Worm (Caenorhabditis elegans) whole organism, L1 larva: ENCODE data around the gene dhs-11.

Experiments
- aly-2 ChIP-seq: fragments of 150-350 bp; optimal IDR thresholded peaks from 2 replicates; lab custom pipeline; 2014; ENCODE audit warnings: missing biosample characterization, missing genetic modification characterization
- ceh-8 ChIP-seq: fragments of 200-800 bp; sonication (Bioruptor generic); optimal IDR thresholded peaks from 2 replicates; lab custom pipeline; 2018; ENCODE audit warnings: mild to moderate bottlenecking, missing genetic modification characterization, moderate library complexity, missing compliant biosample characterization
- lin-39 ChIP-seq: fragments of 150-350 bp; optimal IDR thresholded peaks from 2 replicates; lab custom pipeline; 2014; ENCODE audit warnings: missing biosample characterization, missing genetic modification reagents, missing genetic modification characterization
- nhr-12 ChIP-seq: sonication (generic microtip); optimal IDR thresholded peaks from 2 replicates; lab custom pipeline; 2017; ENCODE audit warnings: missing biosample characterization, missing genetic modification characterization
- nhr-77 ChIP-seq: fragments of 150-350 bp; optimal IDR thresholded peaks from 2 replicates; lab custom pipeline; 2014; ENCODE audit warnings: missing biosample characterization, missing genetic modification characterization
- pqm-1 ChIP-seq: sonication (generic microtip); optimal IDR thresholded peaks from 3 replicates; lab custom pipeline; 2017; ENCODE audit warnings: missing biosample characterization, missing genetic modification characterization
- snpc-4 ChIP-seq: fragments of 150-350 bp; optimal IDR thresholded peaks from 2 replicates; lab custom pipeline; 2014; ENCODE audit warnings: missing biosample characterization, missing genetic modification characterization
- unc-130 ChIP-seq: fragments of 150-350 bp; optimal IDR thresholded peaks from 2 replicates; lab custom pipeline; 2017; ENCODE audit warnings: missing biosample characterization, missing genetic modification characterization, inconsistent platforms
- unc-62 ChIP-seq: fragments of 150-350 bp; optimal IDR thresholded peaks from 2 replicates; lab custom pipeline; 2014; ENCODE audit warnings: missing biosample characterization, missing genetic modification reagents, missing genetic modification characterization
- ztf-11 ChIP-seq, 2 experiments: sonication (generic microtip); optimal IDR thresholded peaks; 2 replicates each; lab custom pipeline; 2016 to 2017; ENCODE audit warnings: missing genetic modification characterization in 2 of 2, missing biosample characterization in 1 of 2, missing compliant biosample characterization in 1 of 2

DNA sequence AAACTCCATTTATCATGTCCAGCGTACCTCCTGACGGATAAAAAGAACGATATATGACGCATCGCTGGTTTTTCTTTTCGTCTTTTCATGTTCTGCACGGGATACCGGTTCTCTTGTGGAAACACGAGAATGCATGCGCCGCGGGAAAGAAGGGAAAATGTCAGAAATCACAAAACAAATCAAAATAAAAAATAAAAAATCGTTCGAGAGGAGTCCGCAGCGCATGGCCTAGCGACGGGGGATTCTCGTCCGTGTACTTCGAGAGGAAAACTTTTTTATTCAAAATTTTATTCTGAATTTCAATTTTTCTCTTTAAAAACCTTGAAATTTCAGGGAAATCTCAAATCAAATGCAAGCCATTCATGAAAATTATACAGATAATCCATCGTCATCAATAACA lies 21.5 kb downstream of the dhs-11 start, which contains the start of the genes lron-10 and hpr-9:
- TF ChIP-seq snpc-4 (peak; percentile 32), unc-62 (GFP tag; lab: Kevin White, UChicago) (no peak), lin-39 (tag; lab: Kevin White, UChicago) (peak; percentile 58), nhr-77 (tag; lab: Kevin White, UChicago) (peak; percentile 46), ztf-11 (tag; optimal IDR thresholded peaks at IDR 0.05; lab: Kevin White, UChicago) (peak in 1 of 2 experiments; percentile 96), pqm-1 (no peak), aly-2 (tag; lab: Kevin White, UChicago) (peak; percentile 49), ceh-8 (GFP tag; lab: Kevin White, UChicago) (peak; percentile 74), nhr-12 (no peak), unc-130 (tag; lab: Kevin White, UChicago) (peak; percentile 52)
